Worm (Caenorhabditis elegans) whole organism, L4/young adult: Measurements from ENCODE around the gene zif-1.

ENCODE experiments used
- W03F9.2 ChIP-seq: fragments of 150-350 bp; optimal IDR thresholded peaks from 2 replicates; lab custom pipeline; 2014; ENCODE audit warnings: missing biosample characterization, missing genetic modification characterization
- dao-5 ChIP-seq: sonication (generic microtip); optimal IDR thresholded peaks from 2 replicates; lab custom pipeline; 2016; ENCODE audit warnings: missing genotype, missing genetic modification characterization, moderate library complexity, missing compliant biosample characterization
- him-1 ChIP-seq: sonication (generic microtip); optimal IDR thresholded peaks from 2 replicates; lab custom pipeline; 2016; ENCODE audit warnings: missing genotype, missing genetic modification reagents, missing genetic modification characterization, missing compliant biosample characterization

DNA sequence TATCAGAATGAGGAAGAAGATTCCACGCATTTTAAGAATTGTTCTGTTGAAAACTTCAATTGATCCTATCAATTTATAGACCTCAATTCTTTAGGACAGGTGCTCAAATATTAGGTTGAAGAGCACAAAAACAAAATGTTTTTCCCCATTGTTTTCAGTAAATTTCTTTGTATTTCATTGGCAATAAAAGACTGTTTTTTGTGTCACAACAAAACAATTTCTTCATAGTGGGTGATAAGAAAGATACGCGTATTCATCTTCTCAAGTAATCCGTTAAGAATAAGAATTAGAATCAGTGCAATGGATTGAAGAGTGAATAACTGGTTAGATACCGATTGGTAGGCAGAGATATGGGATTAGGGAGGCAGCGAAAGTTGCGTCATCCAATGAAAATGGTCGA is 41.9 kb upstream of the zif-1 start, which contains the start of gene ZK643.6:
- TF ChIP-seq him-1 (tag; lab: Kevin White, UChicago) (no peak), dao-5 (tag; lab: Kevin White, UChicago) (no peak), W03F9.2 (no peak)
